Fruit fly (Drosophila melanogaster) whole organism, pupa: Measurements from ENCODE around the gene CG31542.

ENCODE experiments used
- CG12605 ChIP-seq: fragments of 200-800 bp; sonication (Bioruptor generic); IDR thresholded peaks from 2 replicates; pipeline ENCODE4 v1.3.6; 2022; ENCODE audit warnings: missing biosample characterization, missing genetic modification characterization
- CG13204 ChIP-seq: fragments of 200-800 bp; sonication (Bioruptor generic); optimal IDR thresholded peaks from 2 replicates; lab custom pipeline; 2018; ENCODE audit warnings: missing biosample characterization, mild to moderate bottlenecking, missing genetic modification characterization, moderate library complexity
- CG14655 ChIP-seq: fragments of 200-800 bp; sonication (Bioruptor generic); optimal IDR thresholded peaks from 3 replicates; lab custom pipeline; 2017; ENCODE audit warnings: mild to moderate bottlenecking, missing biosample characterization, missing genetic modification reagents, missing genetic modification characterization
- CG15710 ChIP-seq: fragments of 200-800 bp; sonication (Bioruptor generic); optimal IDR thresholded peaks from 2 replicates; lab custom pipeline; 2018; ENCODE audit warnings: missing biosample characterization, mild to moderate bottlenecking, missing genetic modification characterization, moderate library complexity
- CG32121 ChIP-seq: fragments of 200-800 bp; sonication (Bioruptor generic); IDR thresholded peaks from 2 replicates; pipeline ENCODE4 v1.3.6; 2022; ENCODE audit warnings: missing biosample characterization, missing genetic modification characterization
- CG4496 ChIP-seq: fragments of 200-800 bp; sonication (Bioruptor generic); IDR thresholded peaks from 3 replicates; pipeline ENCODE4 v1.3.6; 2022; ENCODE audit warnings: missing biosample characterization, missing genetic modification characterization
- CG9948 ChIP-seq: fragments of 200-800 bp; sonication (Bioruptor generic); optimal IDR thresholded peaks from 2 replicates; lab custom pipeline; 2018; ENCODE audit warnings: missing biosample characterization, mild to moderate bottlenecking, missing genetic modification characterization, moderate library complexity
- EcR ChIP-seq: fragments of 200-800 bp; sonication (Bioruptor generic); optimal IDR thresholded peaks from 3 replicates; lab custom pipeline; 2019; ENCODE audit warnings: missing biosample characterization, missing genetic modification characterization, mild to moderate bottlenecking, moderate library complexity, missing genetic modification reagents
- fd96Ca ChIP-seq: fragments of 200-800 bp; sonication (Bioruptor generic); IDR thresholded peaks from 3 replicates; pipeline ENCODE4 v1.3.6; 2022; ENCODE audit warnings: missing biosample characterization, missing genetic modification characterization

dm6 chr3R:5374720-5375119 lies 5.4 kb downstream of the CG31542 start, which contains the start of the genes hd and CG14667:
- TF ChIP-seq CG4496 (GFP tag; lab: Robert Waterston, UW) (no peak), CG12605 (GFP tag; lab: Robert Waterston, UW) (no peak), CG13204 (GFP tag; lab: Kevin White, UChicago) (no peak), CG14655 (GFP tag; lab: Kevin White, UChicago) (no peak), fd96Ca (GFP tag; lab: Robert Waterston, UW) (no peak), CG9948 (tag; lab: Kevin White, UChicago) (no peak), CG32121 (no peak), CG15710 (tag; lab: Kevin White, UChicago) (no peak), EcR (GFP tag; lab: Kevin White, UChicago) (no peak)
